Worm (Caenorhabditis elegans) whole organism, L4 larva: ENCODE results near the gene H06H21.8.

ENCODE experiments used
- F10B5.3 ChIP-seq: sonication (generic microtip); optimal IDR thresholded peaks from 2 replicates; lab custom pipeline; 2016; ENCODE audit warnings: mild to moderate bottlenecking, missing genetic modification characterization, missing compliant biosample characterization
- F37D6.2 ChIP-seq: sonication (generic microtip); optimal IDR thresholded peaks from 2 replicates; lab custom pipeline; 2016; ENCODE audit warnings: mild to moderate bottlenecking, missing genetic modification characterization, missing compliant biosample characterization
- R02D3.7 ChIP-seq: fragments of 150-350 bp; sonication (generic microtip); optimal IDR thresholded peaks from 3 replicates; lab custom pipeline; 2014; ENCODE audit warnings: missing biosample characterization, missing genetic modification characterization
- T20F7.1 ChIP-seq: fragments of 200-800 bp; sonication (Bioruptor generic); optimal IDR thresholded peaks from 2 replicates; lab custom pipeline; 2018; ENCODE audit warnings: mild to moderate bottlenecking, missing genetic modification characterization, missing compliant biosample characterization
- Y105C5A.15 ChIP-seq: fragments of 200-800 bp; sonication (Bioruptor generic); IDR thresholded peaks from 2 replicates; pipeline ENCODE4 v1.3.6; 2022; ENCODE audit warnings: missing genetic modification characterization, missing compliant biosample characterization
- Y48G9A.11 ChIP-seq: fragments of 200-800 bp; sonication (Bioruptor generic); IDR thresholded peaks from 2 replicates; pipeline ENCODE4 v1.3.6; 2022; ENCODE audit warnings: missing genetic modification reagents, missing genetic modification characterization, missing compliant biosample characterization
- Y5F2A.4 ChIP-seq: fragments of 200-800 bp; sonication (Bioruptor generic); optimal IDR thresholded peaks from 2 replicates; lab custom pipeline; 2018; ENCODE audit warnings: mild to moderate bottlenecking, missing genetic modification characterization, missing compliant biosample characterization
- ZK337.2 ChIP-seq: fragments of 200-800 bp; sonication (Bioruptor generic); IDR thresholded peaks from 2 replicates; pipeline ENCODE4 v1.3.6; 2022; ENCODE audit warnings: missing genetic modification reagents, missing genetic modification characterization, missing compliant biosample characterization
- aha-1 ChIP-seq: fragments of 150-350 bp; peaks from one replicate; lab custom pipeline; 2014; ENCODE audit warnings: missing biosample characterization, missing genetic modification characterization
- ama-1 ChIP-seq: fragments of 150-350 bp; optimal IDR thresholded peaks from 2 replicates; lab custom pipeline; 2014; ENCODE audit warnings: inconsistent platforms, mixed read lengths
- attf-4 ChIP-seq: sonication (generic microtip); optimal IDR thresholded peaks from 3 replicates; lab custom pipeline; 2017; ENCODE audit warnings: missing biosample characterization, missing genetic modification characterization
- ceh-20 ChIP-seq: fragments of 200-800 bp; sonication (Bioruptor generic); IDR thresholded peaks from 2 replicates; pipeline ENCODE4 v1.3.6; 2022; ENCODE audit warnings: missing genetic modification reagents, missing genetic modification characterization, missing compliant biosample characterization
- ceh-32 ChIP-seq: sonication (generic microtip); optimal IDR thresholded peaks from 2 replicates; lab custom pipeline; 2016; ENCODE audit warnings: mild to moderate bottlenecking, missing genetic modification characterization, missing compliant biosample characterization; ENCODE audit not compliant: poor library complexity
- ceh-44 ChIP-seq: fragments of 200-800 bp; sonication (Bioruptor generic); IDR thresholded peaks from 2 replicates; pipeline ENCODE4 v1.3.6; 2022; ENCODE audit warnings: missing genetic modification reagents, missing genetic modification characterization, missing compliant biosample characterization
- ceh-82 ChIP-seq: sonication (generic microtip); optimal IDR thresholded peaks from 2 replicates; lab custom pipeline; 2017; ENCODE audit warnings: missing biosample characterization, missing genetic modification characterization
- ces-1 ChIP-seq: fragments of 150-350 bp; sonication (generic microtip); optimal IDR thresholded peaks from 4 replicates; lab custom pipeline; 2014; ENCODE audit warnings: missing biosample characterization, missing genetic modification reagents, missing genetic modification characterization
- daf-12 ChIP-seq: fragments of 150-350 bp; optimal IDR thresholded peaks from 2 replicates; lab custom pipeline; 2014; ENCODE audit warnings: missing biosample characterization, missing genetic modification reagents, missing genetic modification characterization
- daf-16 ChIP-seq, 3 experiments: sonication (generic microtip); optimal IDR thresholded peaks; 2 replicates each; lab custom pipeline; 2016 to 2017; ENCODE audit warnings: missing genetic modification characterization in 3 of 3, missing genetic modification reagents in 3 of 3, mild to moderate bottlenecking in 2 of 3, missing compliant biosample characterization in 2 of 3, missing biosample characterization in 1 of 3, moderate library complexity in 1 of 3
- daf-19 ChIP-seq: fragments of 200-800 bp; sonication (Bioruptor generic); conservative IDR thresholded peaks from 2 replicates; pipeline ENCODE4 v1.3.6; 2022; ENCODE audit warnings: missing genetic modification characterization, missing compliant biosample characterization
- dpl-1 ChIP-seq: fragments of 150-350 bp; optimal IDR thresholded peaks from 2 replicates; lab custom pipeline; 2014; ENCODE audit warnings: missing biosample characterization, missing genetic modification reagents, missing genetic modification characterization
- dve-1 ChIP-seq: sonication (generic microtip); optimal IDR thresholded peaks from 2 replicates; lab custom pipeline; 2017; ENCODE audit warnings: antibody characterized with exemption, mild to moderate bottlenecking, missing genetic modification characterization, missing compliant biosample characterization; ENCODE audit not compliant: insufficient read depth
- hlh-11 ChIP-seq: fragments of 200-800 bp; sonication (Bioruptor generic); optimal IDR thresholded peaks from 2 replicates; lab custom pipeline; 2018; ENCODE audit warnings: mild to moderate bottlenecking, missing genetic modification characterization, missing compliant biosample characterization
- hlh-30 ChIP-seq: sonication (generic microtip); optimal IDR thresholded peaks from 2 replicates; lab custom pipeline; 2017; ENCODE audit warnings: antibody characterized with exemption, mild to moderate bottlenecking, missing genetic modification characterization, missing compliant biosample characterization; ENCODE audit not compliant: insufficient read depth
- hmg-1.1 ChIP-seq: fragments of 200-800 bp; sonication (Bioruptor generic); IDR thresholded peaks from 2 replicates; pipeline ENCODE4 v1.3.6; 2022; ENCODE audit warnings: missing genetic modification reagents, missing genetic modification characterization, missing compliant biosample characterization
- lin-13 ChIP-seq: fragments of 150-350 bp; optimal IDR thresholded peaks from 2 replicates; lab custom pipeline; 2014; ENCODE audit warnings: missing biosample characterization, missing genetic modification reagents, missing genetic modification characterization
- lin-29 ChIP-seq: fragments of 200-800 bp; sonication (Bioruptor generic); IDR thresholded peaks from 2 replicates; pipeline ENCODE4 v1.3.6; 2022; ENCODE audit warnings: missing genetic modification reagents, missing genetic modification characterization, missing compliant biosample characterization
- lin-38 ChIP-seq: fragments of 200-800 bp; sonication (Bioruptor generic); IDR thresholded peaks from 2 replicates; pipeline ENCODE4 v1.3.6; 2022; ENCODE audit warnings: missing genetic modification reagents, missing genetic modification characterization, missing compliant biosample characterization
- lir-3 ChIP-seq: sonication (generic microtip); optimal IDR thresholded peaks from 2 replicates; lab custom pipeline; 2016; ENCODE audit warnings: mild to moderate bottlenecking, missing genetic modification characterization, missing compliant biosample characterization
- lsy-2 ChIP-seq, 2 experiments: fragments of 150-350 bp in 1 of 2; sonication (generic microtip) in 1 of 2; optimal IDR thresholded peaks; 2 replicates each; lab custom pipeline; 2014 to 2017; ENCODE audit warnings: missing biosample characterization in 2 of 2, missing genetic modification characterization in 2 of 2
- mdl-1 ChIP-seq, 2 experiments: fragments of 150-350 bp in 1 of 2; sonication (generic microtip) in 1 of 2; optimal IDR thresholded peaks; 2 replicates each; lab custom pipeline; 2014 to 2017; ENCODE audit warnings: missing biosample characterization in 2 of 2, missing genetic modification characterization in 2 of 2
- mep-1 ChIP-seq: fragments of 150-350 bp; sonication (generic microtip); optimal IDR thresholded peaks from 3 replicates; lab custom pipeline; 2014; ENCODE audit warnings: missing biosample characterization, missing genetic modification characterization
- mes-2 ChIP-seq: sonication (generic microtip); optimal IDR thresholded peaks from 2 replicates; lab custom pipeline; 2016; ENCODE audit warnings: missing genotype, mild to moderate bottlenecking, missing genetic modification characterization, missing compliant biosample characterization; ENCODE audit not compliant: poor library complexity, severe bottlenecking
- mxl-3 ChIP-seq: fragments of 200-800 bp; sonication (Bioruptor generic); optimal IDR thresholded peaks from 2 replicates; lab custom pipeline; 2018; ENCODE audit warnings: mild to moderate bottlenecking, missing genetic modification characterization, missing compliant biosample characterization
- nhr-111 ChIP-seq: fragments of 200-800 bp; sonication (Bioruptor generic); optimal IDR thresholded peaks from 2 replicates; lab custom pipeline; 2018; ENCODE audit warnings: mild to moderate bottlenecking, missing genetic modification characterization, missing compliant biosample characterization
- nhr-28 ChIP-seq: fragments of 150-350 bp; optimal IDR thresholded peaks from 2 replicates; lab custom pipeline; 2014; ENCODE audit warnings: missing biosample characterization, missing genetic modification characterization
- nhr-41 ChIP-seq: fragments of 200-800 bp; sonication (Bioruptor generic); IDR thresholded peaks from 2 replicates; pipeline ENCODE4 v1.3.6; 2022; ENCODE audit warnings: missing genetic modification reagents, missing genetic modification characterization, missing compliant biosample characterization
- nhr-6 ChIP-seq: fragments of 150-350 bp; optimal IDR thresholded peaks from 2 replicates; lab custom pipeline; 2014; ENCODE audit warnings: missing biosample characterization, missing genetic modification characterization
- nhr-77 ChIP-seq: fragments of 150-350 bp; optimal IDR thresholded peaks from 2 replicates; lab custom pipeline; 2014; ENCODE audit warnings: missing biosample characterization, missing genetic modification characterization
- php-3 ChIP-seq: fragments of 200-800 bp; sonication (Bioruptor generic); IDR thresholded peaks from 2 replicates; pipeline ENCODE4 v1.3.6; 2022; ENCODE audit warnings: missing genetic modification reagents, missing genetic modification characterization, missing compliant biosample characterization
- rbr-2 ChIP-seq: sonication (generic microtip); optimal IDR thresholded peaks from 2 replicates; lab custom pipeline; 2016; ENCODE audit warnings: missing genotype, missing genetic modification characterization, missing compliant biosample characterization
- set-16 ChIP-seq: fragments of 200-800 bp; sonication (Bioruptor generic); IDR thresholded peaks from 2 replicates; pipeline ENCODE4 v1.3.6; 2022; ENCODE audit warnings: missing genetic modification reagents, missing genetic modification characterization, missing compliant biosample characterization
- skn-1 ChIP-seq: fragments of 150-350 bp; optimal IDR thresholded peaks from 2 replicates; lab custom pipeline; 2014; ENCODE audit warnings: missing biosample characterization, missing genetic modification characterization
- snpc-1.2 ChIP-seq: fragments of 200-800 bp; sonication (Bioruptor generic); IDR thresholded peaks from 2 replicates; pipeline ENCODE4 v1.3.6; 2022; ENCODE audit warnings: missing genetic modification reagents, missing genetic modification characterization, missing compliant biosample characterization
- snpc-4 ChIP-seq: fragments of 150-350 bp; optimal IDR thresholded peaks from 2 replicates; lab custom pipeline; 2014; ENCODE audit warnings: missing biosample characterization, missing genetic modification characterization
- tag-97 ChIP-seq: fragments of 200-800 bp; sonication (Bioruptor generic); IDR thresholded peaks from 2 replicates; pipeline ENCODE4 v1.3.6; 2022; ENCODE audit warnings: missing genetic modification characterization, missing compliant biosample characterization
- unc-39 ChIP-seq: sonication (generic microtip); optimal IDR thresholded peaks from 2 replicates; lab custom pipeline; 2017; ENCODE audit warnings: missing biosample characterization, missing genetic modification characterization
- unc-62 ChIP-seq, 3 experiments: fragments of 150-350 bp in 1 of 3; sonication (generic microtip); optimal IDR thresholded peaks in 2 of 3; peaks in 1 of 3; 1 replicate in 1 of 3; 2 replicates in 2 of 3; lab custom pipeline; 2014 to 2017; ENCODE audit warnings: missing biosample characterization in 3 of 3, missing genetic modification characterization in 3 of 3, missing genetic modification reagents in 3 of 3, missing genotype in 1 of 3
- zag-1 ChIP-seq: fragments of 150-350 bp; optimal IDR thresholded peaks from 2 replicates; lab custom pipeline; 2014; ENCODE audit warnings: missing biosample characterization, missing genetic modification characterization
- zfp-2 ChIP-seq: sonication (generic microtip); optimal IDR thresholded peaks from 2 replicates; lab custom pipeline; 2016; ENCODE audit warnings: mild to moderate bottlenecking, missing genetic modification characterization, missing compliant biosample characterization
- zip-11 ChIP-seq: fragments of 200-800 bp; sonication (Bioruptor generic); IDR thresholded peaks from 2 replicates; pipeline ENCODE4 v1.3.6; 2022; ENCODE audit warnings: missing genetic modification characterization, missing compliant biosample characterization
- zip-2 ChIP-seq: fragments of 150-350 bp; optimal IDR thresholded peaks from 2 replicates; lab custom pipeline; 2014; ENCODE audit warnings: missing biosample characterization, missing genetic modification characterization

The H06H21.8 gene

DNA sequence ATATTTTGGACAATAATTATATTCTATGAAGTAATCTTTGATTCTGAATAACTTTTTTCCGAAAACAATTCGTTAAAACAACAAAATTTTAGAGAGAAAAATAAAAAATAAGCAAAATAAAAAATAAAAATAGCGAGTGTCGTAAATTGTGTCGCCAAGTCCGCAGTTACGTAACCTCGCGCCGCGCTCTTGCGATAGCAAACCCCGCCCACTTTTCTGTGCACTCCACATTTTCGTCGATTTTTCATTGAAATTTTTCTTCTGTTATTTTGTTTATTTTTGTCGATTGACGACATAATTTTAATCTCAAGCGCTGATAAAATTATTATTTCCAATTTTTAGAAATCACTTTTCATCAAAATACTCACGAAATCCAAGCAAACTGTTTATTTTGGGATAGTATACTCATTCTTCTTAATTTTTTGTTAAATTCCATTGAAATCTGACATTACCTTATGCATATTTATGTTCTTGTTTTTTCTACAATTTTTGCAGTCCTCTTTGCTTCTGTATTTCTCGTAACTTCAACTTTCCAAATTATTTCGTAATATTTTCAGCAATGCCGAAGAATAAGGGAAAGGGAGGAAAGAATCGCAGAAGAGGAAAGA, 10.4 kb downstream of the H06H21.8 start, which contains the start of gene eif-1.A (continued):
- TF ChIP-seq hlh-11 (tag; lab: Kevin White, UChicago) (peak; percentile 29), F37D6.2 (tag; lab: Kevin White, UChicago) (no peak), hmg-1.1 (no peak), php-3 (no peak), nhr-28 (tag; lab: Kevin White, UChicago) (peak; percentile 51), Y105C5A.15 (GFP tag; lab: Robert Waterston, UW) (no peak), snpc-4 (tag; lab: Kevin White, UChicago) (no peak), mxl-3 (GFP tag; lab: Kevin White, UChicago) (no peak), nhr-6 (tag; lab: Kevin White, UChicago) (peak; percentile 45), mep-1 (tag; lab: Kevin White, UChicago) (peak; percentile 61), tag-97 (no peak), nhr-77 (tag; lab: Kevin White, UChicago) (peak; percentile 30), Y5F2A.4 (GFP tag; lab: Kevin White, UChicago) (no peak), unc-39 (tag; lab: Kevin White, UChicago) (no peak), daf-12 (tag; lab: Kevin White, UChicago) (no peak), ama-1 (no peak), nhr-111 (GFP tag; lab: Kevin White, UChicago) (no peak), daf-16 (GFP tag; optimal IDR thresholded peaks at IDR 0.05; lab: Kevin White, UChicago) (no peak), daf-16 (tag; optimal IDR thresholded peaks at IDR 0.05; lab: Kevin White, UChicago) (peak; percentile 40), Y48G9A.11 (GFP tag; lab: Robert Waterston, UW) (no peak), unc-62 (GFP tag; optimal IDR thresholded peaks at IDR 0.05 in 1 of 2; lab: Kevin White, UChicago) (no peak), unc-62 (tag; optimal IDR thresholded peaks at IDR 0.05; lab: Kevin White, UChicago) (no peak), zag-1 (tag; lab: Kevin White, UChicago) (no peak), nhr-41 (GFP tag; lab: Robert Waterston, UW) (no peak), set-16 (GFP tag; lab: Robert Waterston, UW) (no peak), attf-4 (tag; lab: Kevin White, UChicago) (no peak), ceh-20 (no peak), ceh-44 (GFP tag; lab: Robert Waterston, UW) (no peak), lin-38 (GFP tag; lab: Robert Waterston, UW) (peak; percentile 66), zip-11 (no peak), mdl-1 (tag; optimal IDR thresholded peaks at IDR 0.05; lab: Kevin White, UChicago) (no peak), rbr-2 (peak; percentile 24), ceh-82 (tag; lab: Kevin White, UChicago) (no peak), daf-19 (GFP tag; lab: Robert Waterston, UW) (no peak), mes-2 (tag; lab: Kevin White, UChicago) (peak; percentile 87), ZK337.2 (GFP tag; lab: Robert Waterston, UW) (no peak), aha-1 (tag; lab: Kevin White, UChicago) (no peak), R02D3.7 (tag; lab: Kevin White, UChicago) (no peak), dve-1 (tag; lab: Kevin White, UChicago) (peak; percentile 37), snpc-1.2 (peak; percentile 24; the same call in 1 of the 2 replicates), ceh-32 (no peak), skn-1 (tag; lab: Kevin White, UChicago) (no peak), T20F7.1 (GFP tag; lab: Kevin White, UChicago) (no peak), ces-1 (GFP tag; lab: Kevin White, UChicago) (no peak), dpl-1 (GFP tag; lab: Kevin White, UChicago) (peak; percentile 47), zip-2 (tag; lab: Kevin White, UChicago) (no peak), lin-29 (GFP tag; lab: Robert Waterston, UW) (no peak), lin-13 (no peak), F10B5.3 (tag; lab: Kevin White, UChicago) (no peak), zfp-2 (tag; lab: Kevin White, UChicago) (no peak), lsy-2 (tag; optimal IDR thresholded peaks at IDR 0.05; lab: Kevin White, UChicago) (peak in 1 of 2 experiments; percentile 85), hlh-30 (peak; percentile 26), lir-3 (tag; lab: Kevin White, UChicago) (no peak)
